Worm (Caenorhabditis elegans): ENCODE results near the gene C31H1.1.

- no peak for TF ChIP-seq ama-1 (optimal IDR thresholded peaks at IDR 0.05)
- peak in 1 of 2 experiments; percentile 57 for TF ChIP-seq lsy-2 (tag; optimal IDR thresholded peaks at IDR 0.05)
- TF ChIP-seq nhr-237 (tag; optimal IDR thresholded peaks at IDR 0.05), result no peak
- TF ChIP-seq zag-1 (tag; optimal IDR thresholded peaks at IDR 0.05), result no peak
- no peak for TF ChIP-seq blmp-1 (tag; optimal IDR thresholded peaks at IDR 0.05)
- TF ChIP-seq lin-15B (tag; optimal IDR thresholded peaks at IDR 0.05), result no peak
- TF ChIP-seq lin-13 (GFP tag; optimal IDR thresholded peaks at IDR 0.05), result no peak
- TF ChIP-seq nhr-77 (tag; optimal IDR thresholded peaks at IDR 0.05), result no peak
- TF ChIP-seq fkh-8 (tag; optimal IDR thresholded peaks at IDR 0.05), result no peak
- TF ChIP-seq mef-2 (tag; optimal IDR thresholded peaks at IDR 0.05), result no peak
- no peak for TF ChIP-seq jun-1 (tag; optimal IDR thresholded peaks at IDR 0.05)
- no peak for TF ChIP-seq nhr-12 (tag; optimal IDR thresholded peaks at IDR 0.05)
Observed at ce11 chrIV:5806348-5806747, 9.1 kb downstream of the C31H1.1 start.

Data from whole organism, L1 larva.